Fruit fly (Drosophila melanogaster) whole organism, prepupa: ENCODE data around the gene Nedd8.
A peak's percentile ranks its signal among the peaks of the same experiment; 100 is the strongest.

Experiments
- CG1621 ChIP-seq: fragments of 200-800 bp; sonication (Bioruptor generic); optimal IDR thresholded peaks from 3 replicates; lab custom pipeline; 2018; ENCODE audit warnings: missing biosample characterization, mild to moderate bottlenecking, missing genetic modification characterization
- CG16779 ChIP-seq: fragments of 200-800 bp; sonication (Bioruptor generic); optimal IDR thresholded peaks from 3 replicates; lab custom pipeline; 2017; ENCODE audit warnings: missing biosample characterization, mild to moderate bottlenecking, missing genetic modification characterization
- CG3919 ChIP-seq: fragments of 200-800 bp; sonication (Bioruptor generic); optimal IDR thresholded peaks from 3 replicates; lab custom pipeline; 2016; ENCODE audit warnings: missing biosample characterization, missing genetic modification characterization
- CG9139 ChIP-seq: fragments of 200-800 bp; sonication (Bioruptor generic); optimal IDR thresholded peaks from 3 replicates; lab custom pipeline; 2017; ENCODE audit warnings: missing biosample characterization, mild to moderate bottlenecking, missing genetic modification characterization
- Hr38 ChIP-seq: sonication (Bioruptor generic); optimal IDR thresholded peaks from 2 replicates; lab custom pipeline; 2016; ENCODE audit warnings: missing biosample characterization, missing genetic modification characterization
- Lpt ChIP-seq: fragments of 200-800 bp; sonication (Bioruptor generic); optimal IDR thresholded peaks from 3 replicates; lab custom pipeline; 2016; ENCODE audit warnings: missing biosample characterization, missing genetic modification characterization
- OdsH ChIP-seq: fragments of 200-800 bp; sonication (Bioruptor generic); optimal IDR thresholded peaks from 3 replicates; lab custom pipeline; 2016; ENCODE audit warnings: missing biosample characterization, missing genetic modification characterization
- net ChIP-seq: fragments of 200-800 bp; sonication (Bioruptor generic); optimal IDR thresholded peaks from 3 replicates; lab custom pipeline; 2016; ENCODE audit warnings: missing biosample characterization, missing genetic modification characterization
- ss ChIP-seq, 2 experiments: fragments of 200-800 bp; sonication (Bioruptor generic); optimal IDR thresholded peaks; 2 replicates in 1 of 2; 3 replicates in 1 of 2; lab custom pipeline; 2017 to 2018; ENCODE audit warnings: mild to moderate bottlenecking in 2 of 2, missing biosample characterization in 2 of 2, missing genetic modification characterization in 2 of 2, moderate library complexity in 1 of 2

dm6 chr2L:18985201-18986124, 33.8 kb upstream of the Nedd8 start:
- TF ChIP-seq Hr38 (GFP tag; lab: Kevin White, UChicago) (no peak), CG16779 (tag; lab: Kevin White, UChicago) (no peak), OdsH (peak; percentile 1), ss (GFP tag; optimal IDR thresholded peaks at IDR 0.05; lab: Kevin White, UChicago) (no peak), CG3919 (no peak), net (GFP tag; lab: Kevin White, UChicago) (no peak), CG9139 (GFP tag; lab: Kevin White, UChicago) (no peak), Lpt (GFP tag; lab: Kevin White, UChicago) (no peak), CG1621 (tag; lab: Kevin White, UChicago) (no peak)
